Worm (Caenorhabditis elegans) whole organism, late embryonic: ENCODE data around the gene cgt-2.

Experiments used
- C08G9.2 ChIP-seq: sonication (generic microtip); optimal IDR thresholded peaks from 2 replicates; lab custom pipeline; 2016; ENCODE audit warnings: mild to moderate bottlenecking, missing genetic modification characterization, moderate library complexity, missing compliant biosample characterization
- C38D4.7 ChIP-seq: fragments of 200-800 bp; sonication (Bioruptor generic); optimal IDR thresholded peaks from 2 replicates; lab custom pipeline; 2018; ENCODE audit warnings: mild to moderate bottlenecking, missing genetic modification characterization, moderate library complexity, missing compliant biosample characterization
- F13H6.1 ChIP-seq: sonication (generic microtip); optimal IDR thresholded peaks from 2 replicates; lab custom pipeline; 2016; ENCODE audit warnings: missing genetic modification characterization, missing compliant biosample characterization
- K02D7.2 ChIP-seq: sonication (generic microtip); optimal IDR thresholded peaks from 2 replicates; lab custom pipeline; 2017; ENCODE audit warnings: mild to moderate bottlenecking, missing genetic modification characterization, missing compliant biosample characterization
- T23F11.4 ChIP-seq: fragments of 200-800 bp; sonication (Bioruptor generic); optimal IDR thresholded peaks from 2 replicates; lab custom pipeline; 2018; ENCODE audit warnings: mild to moderate bottlenecking, missing genetic modification characterization, missing compliant biosample characterization
- Y22D7AL.16 ChIP-seq: sonication (generic microtip); optimal IDR thresholded peaks from 2 replicates; lab custom pipeline; 2016; ENCODE audit warnings: missing genetic modification characterization, missing compliant biosample characterization
- ama-1 ChIP-seq: fragments of 150-350 bp; optimal IDR thresholded peaks from 2 replicates; lab custom pipeline; 2014
- ceh-14 ChIP-seq: sonication (generic microtip); optimal IDR thresholded peaks from 2 replicates; lab custom pipeline; 2016; ENCODE audit warnings: missing genotype, missing genetic modification characterization, missing compliant biosample characterization
- ceh-19 ChIP-seq: fragments of 200-800 bp; sonication (Bioruptor generic); optimal IDR thresholded peaks from 2 replicates; lab custom pipeline; 2018; ENCODE audit warnings: mild to moderate bottlenecking, missing genetic modification characterization, missing compliant biosample characterization
- ceh-22 ChIP-seq: sonication (generic microtip); optimal IDR thresholded peaks from 2 replicates; lab custom pipeline; 2017; ENCODE audit warnings: missing biosample characterization, missing genetic modification characterization
- ceh-24 ChIP-seq: sonication (generic microtip); optimal IDR thresholded peaks from 2 replicates; lab custom pipeline; 2016; ENCODE audit warnings: mild to moderate bottlenecking, missing genetic modification characterization, missing compliant biosample characterization
- ceh-30 ChIP-seq: fragments of 150-350 bp; optimal IDR thresholded peaks from 2 replicates; lab custom pipeline; 2014; ENCODE audit warnings: missing biosample characterization, missing genetic modification characterization
- ceh-31 ChIP-seq: sonication (generic microtip); optimal IDR thresholded peaks from 2 replicates; lab custom pipeline; 2016; ENCODE audit warnings: missing genetic modification characterization, missing compliant biosample characterization
- ceh-34 ChIP-seq: sonication (generic microtip); optimal IDR thresholded peaks from 2 replicates; lab custom pipeline; 2016; ENCODE audit warnings: mild to moderate bottlenecking, missing genetic modification characterization, missing compliant biosample characterization
- ceh-45 ChIP-seq: fragments of 200-800 bp; sonication (Bioruptor generic); IDR thresholded peaks from 2 replicates; pipeline ENCODE4 v1.3.6; 2022; ENCODE audit warnings: missing genetic modification reagents, missing genetic modification characterization, missing compliant biosample characterization
- ceh-9 ChIP-seq: sonication (generic microtip); optimal IDR thresholded peaks from 2 replicates; lab custom pipeline; 2016; ENCODE audit warnings: mild to moderate bottlenecking, missing genetic modification characterization, inconsistent platforms, missing compliant biosample characterization
- che-1 ChIP-seq: sonication (generic microtip); optimal IDR thresholded peaks from 2 replicates; lab custom pipeline; 2016; ENCODE audit warnings: mild to moderate bottlenecking, missing genetic modification characterization, missing compliant biosample characterization
- dmd-4 ChIP-seq: sonication (generic microtip); optimal IDR thresholded peaks from 2 replicates; lab custom pipeline; 2016; ENCODE audit warnings: borderline replicate concordance, missing genetic modification characterization, missing compliant biosample characterization
- dve-1 ChIP-seq: sonication (generic microtip); optimal IDR thresholded peaks from 2 replicates; lab custom pipeline; 2017; ENCODE audit warnings: antibody characterized with exemption, mild to moderate bottlenecking, missing genetic modification characterization, missing compliant biosample characterization
- ets-4 ChIP-seq: sonication (generic microtip); optimal IDR thresholded peaks from 2 replicates; lab custom pipeline; 2016; ENCODE audit warnings: missing genetic modification characterization, missing compliant biosample characterization
- fax-1 ChIP-seq: sonication (generic microtip); optimal IDR thresholded peaks from 2 replicates; lab custom pipeline; 2016; ENCODE audit warnings: missing genotype, missing genetic modification characterization, missing compliant biosample characterization
- fkh-6 ChIP-seq: sonication (generic microtip); optimal IDR thresholded peaks from 2 replicates; lab custom pipeline; 2016; ENCODE audit warnings: missing genetic modification characterization, missing compliant biosample characterization
- gmeb-2 ChIP-seq: sonication (generic microtip); optimal IDR thresholded peaks from 2 replicates; lab custom pipeline; 2016; ENCODE audit warnings: missing genetic modification characterization, inconsistent platforms, missing compliant biosample characterization
- hlh-13 ChIP-seq: fragments of 200-800 bp; sonication (Bioruptor generic); optimal IDR thresholded peaks from 2 replicates; lab custom pipeline; 2018; ENCODE audit warnings: mild to moderate bottlenecking, missing genetic modification characterization, missing compliant biosample characterization
- hlh-15 ChIP-seq: sonication (generic microtip); optimal IDR thresholded peaks from 2 replicates; lab custom pipeline; 2016; ENCODE audit warnings: missing genetic modification characterization, missing compliant biosample characterization
- hlh-6 ChIP-seq: sonication (generic microtip); optimal IDR thresholded peaks from 2 replicates; lab custom pipeline; 2016; ENCODE audit warnings: missing genotype, missing genetic modification characterization, missing compliant biosample characterization
- lim-6 ChIP-seq: sonication (generic microtip); optimal IDR thresholded peaks from 2 replicates; lab custom pipeline; 2016; ENCODE audit warnings: missing genetic modification characterization, missing compliant biosample characterization
- lin-11 ChIP-seq: fragments of 200-800 bp; sonication (Bioruptor generic); optimal IDR thresholded peaks from 2 replicates; lab custom pipeline; 2018; ENCODE audit warnings: mild to moderate bottlenecking, missing genetic modification characterization, missing compliant biosample characterization
- madf-2 ChIP-seq: sonication (generic microtip); optimal IDR thresholded peaks from 2 replicates; lab custom pipeline; 2017; ENCODE audit warnings: missing genetic modification characterization, missing compliant biosample characterization
- mec-3 ChIP-seq: sonication (generic microtip); optimal IDR thresholded peaks from 2 replicates; lab custom pipeline; 2016; ENCODE audit warnings: borderline replicate concordance, missing genetic modification characterization, missing compliant biosample characterization
- nfya-1 ChIP-seq: sonication (generic microtip); optimal IDR thresholded peaks from 2 replicates; lab custom pipeline; 2017; ENCODE audit warnings: missing genetic modification characterization, mild to moderate bottlenecking, missing compliant biosample characterization, antibody characterized with exemption, moderate library complexity
- nhr-11 ChIP-seq: fragments of 150-350 bp; optimal IDR thresholded peaks from 2 replicates; lab custom pipeline; 2014; ENCODE audit warnings: missing biosample characterization, missing genetic modification characterization
- npax-4 ChIP-seq: sonication (generic microtip); optimal IDR thresholded peaks from 2 replicates; lab custom pipeline; 2016; ENCODE audit warnings: missing genetic modification characterization, missing compliant biosample characterization
- odd-2 ChIP-seq: sonication (generic microtip); optimal IDR thresholded peaks from 2 replicates; lab custom pipeline; 2017; ENCODE audit warnings: antibody characterized with exemption, mild to moderate bottlenecking, missing genetic modification characterization, missing compliant biosample characterization
- pag-3 ChIP-seq: sonication (generic microtip); optimal IDR thresholded peaks from 2 replicates; lab custom pipeline; 2016; ENCODE audit warnings: missing compliant biosample characterization, missing genetic modification characterization, borderline replicate concordance
- pax-1 ChIP-seq: fragments of 150-350 bp; optimal IDR thresholded peaks from 2 replicates; lab custom pipeline; 2014; ENCODE audit warnings: missing biosample characterization, missing genetic modification characterization
- ref-2 ChIP-seq: sonication (generic microtip); optimal IDR thresholded peaks from 2 replicates; lab custom pipeline; 2016; ENCODE audit warnings: missing genetic modification characterization, missing compliant biosample characterization
- sox-2 ChIP-seq: fragments of 200-800 bp; sonication (Bioruptor generic); IDR thresholded peaks from 2 replicates; pipeline ENCODE4 v1.3.6; 2022; ENCODE audit warnings: missing genetic modification reagents, missing genetic modification characterization, missing compliant biosample characterization
- sox-4 ChIP-seq: sonication (generic microtip); optimal IDR thresholded peaks from 2 replicates; lab custom pipeline; 2017; ENCODE audit warnings: mild to moderate bottlenecking, missing genetic modification characterization, inconsistent platforms, missing compliant biosample characterization
- syd-9 ChIP-seq: sonication (generic microtip); optimal IDR thresholded peaks from 2 replicates; lab custom pipeline; 2016; ENCODE audit warnings: mild to moderate bottlenecking, missing genetic modification characterization, moderate library complexity, missing compliant biosample characterization
- tbx-7 ChIP-seq: sonication (generic microtip); optimal IDR thresholded peaks from 2 replicates; lab custom pipeline; 2016; ENCODE audit warnings: missing genotype, missing genetic modification characterization, missing compliant biosample characterization
- ttx-3 ChIP-seq: sonication (generic microtip); optimal IDR thresholded peaks from 2 replicates; lab custom pipeline; 2016; ENCODE audit warnings: missing genetic modification reagents, missing genetic modification characterization, missing compliant biosample characterization
- unc-42 ChIP-seq: sonication (generic microtip); optimal IDR thresholded peaks from 2 replicates; lab custom pipeline; 2016; ENCODE audit warnings: missing genotype, missing genetic modification characterization, missing compliant biosample characterization
- unc-55 ChIP-seq: sonication (generic microtip); optimal IDR thresholded peaks from 2 replicates; lab custom pipeline; 2017; ENCODE audit warnings: missing biosample characterization, missing genetic modification reagents, missing genetic modification characterization
- ztf-16 ChIP-seq: sonication (generic microtip); optimal IDR thresholded peaks from 2 replicates; lab custom pipeline; 2017; ENCODE audit warnings: missing genetic modification characterization, missing compliant biosample characterization

Gene cgt-2

ce11 chrX:17681534-17681933 lies 13.5 kb upstream of the cgt-2 start:
- TF ChIP-seq ref-2 (tag; lab: Kevin White, UChicago) (no peak), dve-1 (tag; lab: Kevin White, UChicago) (no peak), odd-2 (tag; lab: Kevin White, UChicago) (no peak), ceh-45 (no peak), ceh-34 (no peak), syd-9 (tag; lab: Kevin White, UChicago) (no peak), Y22D7AL.16 (no peak), npax-4 (tag; lab: Kevin White, UChicago) (no peak), hlh-6 (no peak), ceh-9 (tag; lab: Kevin White, UChicago) (no peak), lim-6 (tag; lab: Kevin White, UChicago) (no peak), unc-55 (no peak), pax-1 (tag; lab: Kevin White, UChicago) (no peak), hlh-13 (GFP tag; lab: Kevin White, UChicago) (no peak), madf-2 (no peak)
- TF ChIP-seq, all 69 proteins: peak for 0

ce11 chrX:17682280-17682679 lies 12.8 kb upstream of the cgt-2 start:
- TF ChIP-seq T23F11.4 (no peak), ceh-9 (tag; lab: Kevin White, UChicago) (no peak), npax-4 (tag; lab: Kevin White, UChicago) (no peak), nfya-1 (no peak), ceh-30 (tag; lab: Kevin White, UChicago) (no peak), ceh-45 (no peak), K02D7.2 (tag; lab: Kevin White, UChicago) (no peak), pag-3 (no peak), ceh-24 (tag; lab: Kevin White, UChicago) (no peak)

- TF ChIP-seq ceh-24 (tag; lab: Kevin White, UChicago) (no peak), ceh-22 (no peak), gmeb-2 (no peak)
These were observed 11.3 kb upstream of the cgt-2 start for ce11 chrX:17683698-17684097.

ce11 chrX:17684767-17685166 lies 10.3 kb upstream of the cgt-2 start, which contains the start of gene T23E7.6:
Gene T23E7.6 (minus strand): TSS chrX:17684811.
- TF ChIP-seq hlh-6 (no peak), ceh-30 (tag; lab: Kevin White, UChicago) (no peak), F13H6.1 (no peak), che-1 (tag; lab: Kevin White, UChicago) (no peak), ceh-19 (no peak), ztf-16 (tag; lab: Kevin White, UChicago) (no peak), fax-1 (tag; lab: Kevin White, UChicago) (no peak), ceh-31 (tag; lab: Kevin White, UChicago) (no peak), lin-11 (tag; lab: Kevin White, UChicago) (no peak), C08G9.2 (tag; lab: Kevin White, UChicago) (no peak), ttx-3 (no peak), ama-1 (no peak), C38D4.7 (GFP tag; lab: Kevin White, UChicago) (no peak), ets-4 (no peak), npax-4 (tag; lab: Kevin White, UChicago) (no peak), pax-1 (tag; lab: Kevin White, UChicago) (no peak), ceh-45 (no peak), ceh-14 (tag; lab: Kevin White, UChicago) (no peak), unc-42 (tag; lab: Kevin White, UChicago) (no peak), dve-1 (tag; lab: Kevin White, UChicago) (no peak)

ce11 chrX:17685959-17686358 lies 9.1 kb upstream of the cgt-2 start:
- no peak for TF ChIP-seq fkh-6 (tag; lab: Kevin White, UChicago)
- no peak for TF ChIP-seq C38D4.7 (GFP tag; lab: Kevin White, UChicago)
- TF ChIP-seq ztf-16 (tag; lab: Kevin White, UChicago) = no peak
- TF ChIP-seq sox-2 = no peak
- TF ChIP-seq madf-2 = no peak
- no peak for TF ChIP-seq tbx-7 (tag; lab: Kevin White, UChicago)
- no peak for TF ChIP-seq nhr-11
- TF ChIP-seq sox-4 (tag; lab: Kevin White, UChicago) = no peak
- no peak for TF ChIP-seq pax-1 (tag; lab: Kevin White, UChicago)
- TF ChIP-seq hlh-15 (tag; lab: Kevin White, UChicago) = no peak
- TF ChIP-seq mec-3 (tag; lab: Kevin White, UChicago) = no peak
- no peak for TF ChIP-seq dmd-4 (tag; lab: Kevin White, UChicago)
- no peak for TF ChIP-seq ceh-22
- TF ChIP-seq ceh-30 (tag; lab: Kevin White, UChicago) = no peak
- no peak for TF ChIP-seq F13H6.1
- TF ChIP-seq ttx-3 = no peak
- TF ChIP-seq, all 69 proteins: peak for 0
